Worm (Caenorhabditis elegans) whole organism, L4 larva: ENCODE measurements around the gene acc-2.

Experiments used
- lin-13 ChIP-seq: fragments of 150-350 bp; optimal IDR thresholded peaks from 2 replicates; lab custom pipeline; 2014; ENCODE audit warnings: missing biosample characterization, missing genetic modification reagents, missing genetic modification characterization
- nhr-237 ChIP-seq: sonication (generic microtip); optimal IDR thresholded peaks from 2 replicates; lab custom pipeline; 2017; ENCODE audit warnings: missing biosample characterization, missing genetic modification characterization
- pha-4 ChIP-seq, 2 experiments: fragments of 150-350 bp in 1 of 2; fragments of 200-800 bp in 1 of 2; sonication (Bioruptor generic) in 1 of 2; IDR thresholded peaks in 1 of 2; optimal IDR thresholded peaks in 1 of 2; 2 replicates each; pipeline versions ENCODE4 v1.3.6 to Lab custom; 2014 to 2022; ENCODE audit warnings: missing genetic modification characterization in 2 of 2, missing genetic modification reagents in 2 of 2, missing biosample characterization in 1 of 2, missing compliant biosample characterization in 1 of 2
- ztf-11 ChIP-seq: fragments of 150-350 bp; optimal IDR thresholded peaks from 2 replicates; lab custom pipeline; 2014; ENCODE audit warnings: missing biosample characterization, missing genetic modification characterization

ce11 chrIV:9002636-9003035, 13.9 kb upstream of the acc-2 start, which contains the start of gene C53D6.8:
- TF ChIP-seq lin-13 (GFP tag; lab: Kevin White, UChicago) (no peak), pha-4 (GFP tag; IDR thresholded peaks at IDR 0.05; lab: Robert Waterston, UW) (no peak), pha-4 (tag; optimal IDR thresholded peaks at IDR 0.05; lab: Kevin White, UChicago) (no peak), nhr-237 (tag; lab: Kevin White, UChicago) (no peak), ztf-11 (tag; lab: Kevin White, UChicago) (no peak)
